Fruit fly (Drosophila melanogaster) whole organism, embryonic: ENCODE measurements around the gene CG33490.

Source experiments
- Atf6 ChIP-seq: fragments of 200-800 bp; sonication (Bioruptor generic); IDR thresholded peaks from 2 replicates; pipeline ENCODE4 v1.3.6; 2022; ENCODE audit warnings: missing biosample characterization, missing genetic modification characterization
- Awh ChIP-seq: fragments of 200-800 bp; sonication (Bioruptor generic); IDR thresholded peaks from 2 replicates; pipeline ENCODE4, ENCODE4 v1.3.6; 2022; ENCODE audit warnings: missing biosample characterization, missing genetic modification characterization
- CG10321 ChIP-seq: fragments of 200-800 bp; sonication (Bioruptor generic); IDR thresholded peaks from 2 replicates; pipeline ENCODE4 v1.3.6; 2022; ENCODE audit warnings: missing biosample characterization, missing genetic modification characterization
- CG12104 ChIP-seq: fragments of 200-800 bp; sonication (Bioruptor generic); optimal IDR thresholded peaks from 3 replicates; lab custom pipeline; 2016; ENCODE audit warnings: missing biosample characterization, missing genetic modification characterization
- CG13894 ChIP-seq: fragments of 200-800 bp; sonication (Bioruptor generic); optimal IDR thresholded peaks from 3 replicates; lab custom pipeline; 2018; ENCODE audit warnings: missing biosample characterization, mild to moderate bottlenecking, missing genetic modification characterization, moderate library complexity
- CG14441 ChIP-seq: fragments of 200-800 bp; sonication (Bioruptor generic); IDR thresholded peaks from 2 replicates; pipeline ENCODE4 v1.3.6; 2022; ENCODE audit warnings: missing biosample characterization, missing genetic modification characterization
- CG14667 ChIP-seq: fragments of 200-800 bp; sonication (Bioruptor generic); IDR thresholded peaks from 2 replicates; pipeline ENCODE4 v1.3.6; 2022; ENCODE audit warnings: missing biosample characterization, missing genetic modification characterization
- CG16813 ChIP-seq: fragments of 200-800 bp; sonication (Bioruptor generic); IDR thresholded peaks from 3 replicates; pipeline ENCODE4 v1.3.6; 2022; ENCODE audit warnings: missing biosample characterization, missing genetic modification characterization; ENCODE audit not compliant: partially characterized antibody
- CG17359 ChIP-seq: fragments of 200-800 bp; sonication (Bioruptor generic); optimal IDR thresholded peaks from 3 replicates; lab custom pipeline; 2018; ENCODE audit warnings: missing biosample characterization, mild to moderate bottlenecking, missing genetic modification characterization, moderate library complexity
- CG18764 ChIP-seq: fragments of 200-800 bp; sonication (Bioruptor generic); optimal IDR thresholded peaks from 3 replicates; lab custom pipeline; 2016; ENCODE audit warnings: missing biosample characterization, missing genetic modification characterization
- CG2129 ChIP-seq: fragments of 200-800 bp; sonication (Bioruptor generic); IDR thresholded peaks from 2 replicates; pipeline ENCODE4 v1.3.6; 2022; ENCODE audit warnings: missing biosample characterization, missing genetic modification characterization; ENCODE audit not compliant: partially characterized antibody
- CG32532 ChIP-seq: fragments of 200-800 bp; sonication (Bioruptor generic); IDR thresholded peaks from 2 replicates; pipeline ENCODE4 v1.3.6; 2022; ENCODE audit warnings: missing biosample characterization, missing genetic modification characterization
- CG32767 ChIP-seq: fragments of 200-800 bp; sonication (Bioruptor generic); IDR thresholded peaks from 2 replicates; pipeline ENCODE4 v1.3.6; 2022; ENCODE audit warnings: missing biosample characterization, missing genetic modification characterization
- CG4404 ChIP-seq: fragments of 200-800 bp; sonication (Bioruptor generic); IDR thresholded peaks from 2 replicates; pipeline ENCODE4 v1.3.6; 2022; ENCODE audit warnings: missing biosample characterization, missing genetic modification characterization
- CG4424 ChIP-seq: fragments of 200-800 bp; sonication (Bioruptor generic); optimal IDR thresholded peaks from 3 replicates; lab custom pipeline; 2016; ENCODE audit warnings: missing biosample characterization, missing genetic modification characterization
- CG7372 ChIP-seq: fragments of 200-800 bp; sonication (Bioruptor generic); IDR thresholded peaks from 2 replicates; pipeline ENCODE4 v1.3.6; 2022; ENCODE audit warnings: missing biosample characterization, missing genetic modification characterization
- CG8765 ChIP-seq: fragments of 200-800 bp; sonication (Bioruptor generic); IDR thresholded peaks from 2 replicates; pipeline ENCODE4 v1.3.6; 2022; ENCODE audit warnings: missing biosample characterization, missing genetic modification characterization
- CG9817 ChIP-seq: fragments of 200-800 bp; sonication (Bioruptor generic); optimal IDR thresholded peaks from 2 replicates; lab custom pipeline; 2018; ENCODE audit warnings: missing biosample characterization, mild to moderate bottlenecking, missing genetic modification characterization, moderate library complexity
- CHES-1-like ChIP-seq: fragments of 200-800 bp; sonication (Bioruptor generic); optimal IDR thresholded peaks from 2 replicates; lab custom pipeline; 2016; ENCODE audit warnings: missing biosample characterization, missing genetic modification characterization
- Deaf1 ChIP-seq: fragments of 200-800 bp; optimal IDR thresholded peaks from 3 replicates; lab custom pipeline; 2019; ENCODE audit warnings: missing biosample characterization, mild to moderate bottlenecking, missing genetic modification characterization, moderate library complexity
- Dip2 ChIP-seq: fragments of 200-800 bp; sonication (Bioruptor generic); IDR thresholded peaks from 2 replicates; pipeline ENCODE4 v1.3.6; 2022; ENCODE audit warnings: missing biosample characterization, missing genetic modification characterization
- Gug ChIP-seq: fragments of 200-800 bp; sonication (Bioruptor generic); IDR thresholded peaks from 4 replicates; pipeline ENCODE4 v1.3.6; 2022; ENCODE audit warnings: missing biosample characterization, missing genetic modification characterization
- Hey ChIP-seq: fragments of 200-800 bp; sonication (Bioruptor generic); optimal IDR thresholded peaks from 3 replicates; lab custom pipeline; 2018; ENCODE audit warnings: missing biosample characterization, mild to moderate bottlenecking, missing genetic modification characterization
- Hr3 ChIP-seq: fragments of 200-800 bp; sonication (Bioruptor generic); optimal IDR thresholded peaks from 3 replicates; lab custom pipeline; 2016; ENCODE audit warnings: missing biosample characterization, missing genetic modification characterization
- Hsf ChIP-seq: fragments of 200-800 bp; sonication (Bioruptor generic); optimal IDR thresholded peaks from 3 replicates; lab custom pipeline; 2016; ENCODE audit warnings: missing biosample characterization, missing genetic modification characterization
- Neu2 ChIP-seq: fragments of 200-800 bp; sonication (Bioruptor generic); optimal IDR thresholded peaks from 3 replicates; lab custom pipeline; 2016; ENCODE audit warnings: missing biosample characterization, missing genetic modification characterization, borderline replicate concordance
- NfI ChIP-seq: fragments of 200-800 bp; sonication (Bioruptor generic); optimal IDR thresholded peaks from 3 replicates; lab custom pipeline; 2018; ENCODE audit warnings: missing biosample characterization, mild to moderate bottlenecking, missing genetic modification characterization, moderate library complexity
- Oaz ChIP-seq: fragments of 200-800 bp; sonication (Bioruptor generic); IDR thresholded peaks from 2 replicates; pipeline ENCODE4 v1.3.6; 2022; ENCODE audit warnings: missing biosample characterization, missing genetic modification characterization
- Scr ChIP-seq: fragments of 200-800 bp; sonication (Bioruptor generic); IDR thresholded peaks from 2 replicates; pipeline ENCODE4 v1.3.6; 2022; ENCODE audit warnings: missing biosample characterization, missing genetic modification characterization; ENCODE audit not compliant: partially characterized antibody
- Six4 ChIP-seq: fragments of 200-800 bp; sonication (Bioruptor generic); optimal IDR thresholded peaks from 2 replicates; lab custom pipeline; 2016; ENCODE audit warnings: missing biosample characterization, missing genetic modification characterization
- Sry-δ ChIP-seq: fragments of 200-800 bp; sonication (Bioruptor generic); optimal IDR thresholded peaks from 2 replicates; lab custom pipeline; 2016; ENCODE audit warnings: missing biosample characterization, missing genetic modification characterization
- Xbp1 ChIP-seq: fragments of 200-800 bp; sonication (Bioruptor generic); optimal IDR thresholded peaks from 3 replicates; lab custom pipeline; 2016; ENCODE audit warnings: missing biosample characterization, mild to moderate bottlenecking, missing genetic modification characterization
- YL-1 ChIP-seq: fragments of 200-800 bp; sonication (Bioruptor generic); optimal IDR thresholded peaks from 3 replicates; lab custom pipeline; 2017; ENCODE audit warnings: missing biosample characterization, mild to moderate bottlenecking, missing genetic modification characterization
- abd-A ChIP-seq: fragments of 200-800 bp; sonication (Bioruptor generic); optimal IDR thresholded peaks from 3 replicates; lab custom pipeline; 2019; ENCODE audit warnings: missing biosample characterization, mild to moderate bottlenecking, missing genetic modification characterization, moderate library complexity
- al ChIP-seq: fragments of 200-800 bp; sonication (Bioruptor generic); IDR thresholded peaks from 2 replicates; pipeline ENCODE4 v1.3.6; 2022; ENCODE audit warnings: missing biosample characterization, missing genetic modification characterization
- ara ChIP-seq: fragments of 200-800 bp; sonication (Bioruptor generic); IDR thresholded peaks from 2 replicates; pipeline ENCODE4 v1.3.6; 2022; ENCODE audit warnings: missing biosample characterization, missing genetic modification characterization
- bab2 ChIP-seq: fragments of 200-800 bp; sonication (Bioruptor generic); optimal IDR thresholded peaks from 2 replicates; lab custom pipeline; 2016; ENCODE audit warnings: missing biosample characterization, missing genetic modification characterization
- bsh ChIP-seq, 2 experiments: fragments of 200-800 bp; sonication (Bioruptor generic); optimal IDR thresholded peaks; 2 replicates each; lab custom pipeline; 2017 to 2018; ENCODE audit warnings: mild to moderate bottlenecking in 2 of 2, missing biosample characterization in 2 of 2, missing genetic modification characterization in 2 of 2, moderate library complexity in 1 of 2
- cas ChIP-seq: fragments of 200-800 bp; sonication (Bioruptor generic); IDR thresholded peaks from 2 replicates; pipeline ENCODE4 v1.3.6; 2022; ENCODE audit warnings: missing biosample characterization, missing genetic modification characterization
- ci ChIP-seq: fragments of 200-800 bp; sonication (Bioruptor generic); IDR thresholded peaks from 3 replicates; pipeline ENCODE4 v1.3.6; 2022; ENCODE audit warnings: missing biosample characterization, missing genetic modification characterization
- crc ChIP-seq: fragments of 200-800 bp; sonication (Bioruptor generic); optimal IDR thresholded peaks from 2 replicates; lab custom pipeline; 2016; ENCODE audit warnings: missing biosample characterization, missing genetic modification characterization
- crol ChIP-seq: fragments of 200-800 bp; sonication (Bioruptor generic); IDR thresholded peaks from 2 replicates; pipeline ENCODE4 v1.3.6; 2022; ENCODE audit warnings: missing biosample characterization, missing genetic modification characterization
- dimm ChIP-seq: fragments of 200-800 bp; sonication (Bioruptor generic); IDR thresholded peaks from 2 replicates; pipeline ENCODE4 v1.3.6; 2022; ENCODE audit warnings: missing biosample characterization, missing genetic modification characterization
- gcm ChIP-seq: fragments of 200-800 bp; sonication (Bioruptor generic); optimal IDR thresholded peaks from 2 replicates; lab custom pipeline; 2019; ENCODE audit warnings: missing biosample characterization, mild to moderate bottlenecking, missing genetic modification characterization, moderate library complexity
- lmd ChIP-seq: fragments of 200-800 bp; sonication (Bioruptor generic); IDR thresholded peaks from 2 replicates; pipeline ENCODE4 v1.3.6; 2022; ENCODE audit warnings: missing biosample characterization, missing genetic modification characterization
- lola ChIP-seq, 3 experiments: fragments of >200 bp in 2 of 3; fragments of 200-800 bp in 1 of 3; sonication (Bioruptor generic) in 1 of 3; optimal IDR thresholded peaks; 2 replicates each; lab custom pipeline; 2017 to 2019; ENCODE audit warnings: missing biosample characterization in 3 of 3, missing genetic modification characterization in 3 of 3, mild to moderate bottlenecking in 1 of 3, moderate library complexity in 1 of 3
- nau ChIP-seq: fragments of 200-800 bp; sonication (Bioruptor generic); optimal IDR thresholded peaks from 3 replicates; lab custom pipeline; 2017; ENCODE audit warnings: missing biosample characterization, mild to moderate bottlenecking, missing genetic modification characterization, missing genetic modification reagents
- sens ChIP-seq: fragments of 200-800 bp; sonication (Bioruptor generic); peaks from one replicate; lab custom pipeline; 2016; ENCODE audit warnings: missing biosample characterization, missing genetic modification characterization
- shn ChIP-seq: fragments of 200-800 bp; sonication (Bioruptor generic); optimal IDR thresholded peaks from 3 replicates; lab custom pipeline; 2016; ENCODE audit warnings: missing biosample characterization, missing genetic modification characterization
- ssp ChIP-seq: fragments of 200-800 bp; sonication (Bioruptor generic); IDR thresholded peaks from 2 replicates; pipeline ENCODE4 v1.3.6; 2022; ENCODE audit warnings: missing biosample characterization, missing genetic modification characterization
- stwl ChIP-seq: fragments of 200-800 bp; sonication (Bioruptor generic); optimal IDR thresholded peaks from 3 replicates; lab custom pipeline; 2018; ENCODE audit warnings: missing biosample characterization, mild to moderate bottlenecking, missing genetic modification characterization, moderate library complexity
- vvl ChIP-seq: fragments of 200-800 bp; sonication (Bioruptor generic); IDR thresholded peaks from 2 replicates; pipeline ENCODE4 v1.3.6; 2022; ENCODE audit warnings: missing biosample characterization, missing genetic modification characterization

Gene CG33490

dm6 chr3L:11536132-11536531 is 38.3 kb downstream of the CG33490 start (continued):
- TF ChIP-seq Deaf1 (tag; lab: Kevin White, UChicago) = no peak
- TF ChIP-seq al = no peak
- TF ChIP-seq CG9817 (tag; lab: Kevin White, UChicago) = no peak
- no peak for TF ChIP-seq CHES-1-like (GFP tag; lab: Kevin White, UChicago)
- peak; percentile 22 for TF ChIP-seq CG4424 (GFP tag; lab: Kevin White, UChicago)
- TF ChIP-seq Hey (tag; lab: Kevin White, UChicago) = no peak
- TF ChIP-seq Neu2 (GFP tag; lab: Kevin White, UChicago) = no peak
- no peak for TF ChIP-seq CG8765 (GFP tag; lab: Robert Waterston, UW)
- TF ChIP-seq vvl = peak; percentile 50
- TF ChIP-seq YL-1 = no peak
- no peak for TF ChIP-seq CG13894 (tag; lab: Kevin White, UChicago)
- no peak for TF ChIP-seq NfI (GFP tag; lab: Kevin White, UChicago)
- TF ChIP-seq Dip2 (GFP tag; lab: Robert Waterston, UW) = no peak
- TF ChIP-seq CG32532 (GFP tag; lab: Robert Waterston, UW) = peak; percentile 58; the same call in 1 of the 2 replicates
- no peak for TF ChIP-seq Oaz (GFP tag; lab: Robert Waterston, UW)
- TF ChIP-seq Sry-δ (GFP tag; lab: Kevin White, UChicago) = no peak
- no peak for TF ChIP-seq CG18764 (GFP tag; lab: Kevin White, UChicago)
- TF ChIP-seq gcm (GFP tag; lab: Kevin White, UChicago) = no peak
- TF ChIP-seq nau (GFP tag; lab: Kevin White, UChicago) = no peak
- no peak for TF ChIP-seq CG2129 (GFP tag; lab: Robert Waterston, UW)
- no peak for TF ChIP-seq abd-A (tag; lab: Kevin White, UChicago)
- TF ChIP-seq shn = no peak
- TF ChIP-seq lmd (GFP tag; lab: Robert Waterston, UW) = peak; percentile 41; the same call in 1 of the 2 replicates
- TF ChIP-seq bsh (GFP tag; optimal IDR thresholded peaks at IDR 0.05; lab: Kevin White, UChicago) = peak in 1 of 2 experiments; percentile 41
- TF ChIP-seq CG4404 (GFP tag; lab: Robert Waterston, UW) = no peak
- no peak for TF ChIP-seq CG14667 (GFP tag; lab: Robert Waterston, UW)
- no peak for TF ChIP-seq crc (GFP tag; lab: Kevin White, UChicago)
- no peak for TF ChIP-seq lola (GFP tag; optimal IDR thresholded peaks at IDR 0.05; lab: Kevin White, UChicago)
- 0 out of 4 replicates have a peak, but pooled peaks have one; percentile 16 for TF ChIP-seq Gug
- TF ChIP-seq CG16813 (GFP tag; lab: Robert Waterston, UW) = no peak
- TF ChIP-seq ssp (GFP tag; lab: Robert Waterston, UW) = 0 out of 2 replicates have a peak, but pooled peaks have one; percentile 16
- TF ChIP-seq CG32767 (GFP tag; lab: Robert Waterston, UW) = no peak
- peak; percentile 20 for TF ChIP-seq CG17359
- TF ChIP-seq Awh (GFP tag; lab: Robert Waterston, UW) = peak; percentile 58
- TF ChIP-seq sens = peak; percentile 83
- TF ChIP-seq ci (GFP tag; lab: Robert Waterston, UW) = peak; percentile 61; the same call in 2 of the 3 replicates
- TF ChIP-seq CG10321 (GFP tag; lab: Robert Waterston, UW) = no peak
- TF ChIP-seq bab2 (GFP tag; lab: Kevin White, UChicago) = no peak
- TF ChIP-seq stwl (tag; lab: Kevin White, UChicago) = no peak
- TF ChIP-seq Hsf = no peak
- TF ChIP-seq ara (GFP tag; lab: Robert Waterston, UW) = no peak
- peak; percentile 27; the same call in 1 of the 2 replicates for TF ChIP-seq CG14441 (GFP tag; lab: Robert Waterston, UW)
- TF ChIP-seq CG12104 (GFP tag; lab: Kevin White, UChicago) = no peak
- no peak for TF ChIP-seq dimm (GFP tag; lab: Robert Waterston, UW)
- TF ChIP-seq Scr = no peak
- TF ChIP-seq Six4 (GFP tag; lab: Kevin White, UChicago) = no peak
- peak; percentile 7 for TF ChIP-seq Xbp1 (GFP tag; lab: Kevin White, UChicago)
- peak; percentile 18; the same call in 1 of the 2 replicates for TF ChIP-seq crol (GFP tag; lab: Robert Waterston, UW)
- TF ChIP-seq CG7372 = no peak
- TF ChIP-seq Atf6 (GFP tag; lab: Robert Waterston, UW) = peak; percentile 38; the same call in 1 of the 2 replicates
- TF ChIP-seq cas (GFP tag; lab: Robert Waterston, UW) = no peak
- no peak for TF ChIP-seq Hr3 (GFP tag; lab: Kevin White, UChicago)
